Worm (Caenorhabditis elegans): ENCODE data around the gene srx-45.

- TF ChIP-seq snpc-1.1 (tag; optimal IDR thresholded peaks at IDR 0.05; ENCODE audit: insufficient read depth) (no peak), F52B5.7 (tag; optimal IDR thresholded peaks at IDR 0.05) (no peak), madf-6 (GFP tag; IDR thresholded peaks at IDR 0.05) (no peak), ztf-25 (GFP tag; IDR thresholded peaks at IDR 0.05) (no peak), mxl-1 (tag; optimal IDR thresholded peaks at IDR 0.05) (no peak)
These were observed 24.6 kb upstream of the srx-45 start, which contains the start of gene ufc-1 for ce11 chrIII:9331084-9331564.
